Fruit fly (Drosophila melanogaster) whole organism, embryonic: ENCODE results near the gene CG1074.

Source experiments
- CG10462 ChIP-seq: fragments of 200-800 bp; sonication (Bioruptor generic); optimal IDR thresholded peaks from 2 replicates; lab custom pipeline; 2016; ENCODE audit warnings: missing biosample characterization, missing genetic modification characterization
- CG12155 ChIP-seq: fragments of 200-800 bp; sonication (Bioruptor generic); optimal IDR thresholded peaks from 3 replicates; lab custom pipeline; 2016; ENCODE audit warnings: missing biosample characterization, missing genetic modification characterization
- CG13894 ChIP-seq: fragments of 200-800 bp; sonication (Bioruptor generic); optimal IDR thresholded peaks from 3 replicates; lab custom pipeline; 2018; ENCODE audit warnings: missing biosample characterization, mild to moderate bottlenecking, missing genetic modification characterization, moderate library complexity
- CG16813 ChIP-seq: fragments of 200-800 bp; sonication (Bioruptor generic); IDR thresholded peaks from 3 replicates; pipeline ENCODE4 v1.3.6; 2022; ENCODE audit warnings: missing biosample characterization, missing genetic modification characterization; ENCODE audit not compliant: partially characterized antibody
- CG2889 ChIP-seq: fragments of 200-800 bp; sonication (Bioruptor generic); IDR thresholded peaks from 3 replicates; pipeline ENCODE4 v1.3.6; 2022; ENCODE audit warnings: missing biosample characterization, missing genetic modification characterization
- CG32767 ChIP-seq: fragments of 200-800 bp; sonication (Bioruptor generic); IDR thresholded peaks from 2 replicates; pipeline ENCODE4 v1.3.6; 2022; ENCODE audit warnings: missing biosample characterization, missing genetic modification characterization
- CG4282 ChIP-seq: fragments of 200-800 bp; sonication (Bioruptor generic); optimal IDR thresholded peaks from 2 replicates; lab custom pipeline; 2016; ENCODE audit warnings: missing biosample characterization, missing genetic modification characterization
- CG4360 ChIP-seq: fragments of 200-800 bp; sonication (Bioruptor generic); IDR thresholded peaks from 2 replicates; pipeline ENCODE4 v1.3.6; 2022; ENCODE audit warnings: missing biosample characterization, missing genetic modification characterization
- CG4730 ChIP-seq: fragments of 200-800 bp; sonication (Bioruptor generic); IDR thresholded peaks from 2 replicates; pipeline ENCODE4 v1.3.6; 2022; ENCODE audit warnings: missing biosample characterization, missing genetic modification characterization
- CG6254 ChIP-seq: fragments of 200-800 bp; sonication (Bioruptor generic); optimal IDR thresholded peaks from 3 replicates; lab custom pipeline; 2017; ENCODE audit warnings: mild to moderate bottlenecking, missing biosample characterization, missing genetic modification reagents, missing genetic modification characterization
- CG6765 ChIP-seq: fragments of 200-800 bp; sonication (Bioruptor generic); optimal IDR thresholded peaks from 3 replicates; lab custom pipeline; 2017; ENCODE audit warnings: missing biosample characterization, mild to moderate bottlenecking, missing genetic modification characterization
- CG7745 ChIP-seq: fragments of 200-800 bp; sonication (Bioruptor generic); optimal IDR thresholded peaks from 2 replicates; lab custom pipeline; 2018; ENCODE audit warnings: missing biosample characterization, mild to moderate bottlenecking, missing genetic modification characterization, moderate library complexity
- CG7839 ChIP-seq: fragments of 200-800 bp; sonication (Bioruptor generic); optimal IDR thresholded peaks from 3 replicates; lab custom pipeline; 2018; ENCODE audit warnings: missing biosample characterization, mild to moderate bottlenecking, missing genetic modification characterization, moderate library complexity
- CG8924 ChIP-seq: fragments of 200-800 bp; optimal IDR thresholded peaks from 3 replicates; lab custom pipeline; 2019; ENCODE audit warnings: missing biosample characterization, mild to moderate bottlenecking, missing genetic modification characterization, moderate library complexity
- CG9727 ChIP-seq: fragments of 200-800 bp; sonication (Bioruptor generic); optimal IDR thresholded peaks from 3 replicates; lab custom pipeline; 2017; ENCODE audit warnings: missing biosample characterization, mild to moderate bottlenecking, missing genetic modification characterization
- CG9817 ChIP-seq: fragments of 200-800 bp; sonication (Bioruptor generic); optimal IDR thresholded peaks from 2 replicates; lab custom pipeline; 2018; ENCODE audit warnings: missing biosample characterization, mild to moderate bottlenecking, missing genetic modification characterization, moderate library complexity
- Deaf1 ChIP-seq: fragments of 200-800 bp; optimal IDR thresholded peaks from 3 replicates; lab custom pipeline; 2019; ENCODE audit warnings: missing biosample characterization, mild to moderate bottlenecking, missing genetic modification characterization, moderate library complexity
- Dip2 ChIP-seq: fragments of 200-800 bp; sonication (Bioruptor generic); IDR thresholded peaks from 2 replicates; pipeline ENCODE4 v1.3.6; 2022; ENCODE audit warnings: missing biosample characterization, missing genetic modification characterization
- Doc2 ChIP-seq: fragments of 200-800 bp; sonication (Bioruptor generic); IDR thresholded peaks from 2 replicates; pipeline ENCODE4 v1.3.6; 2022; ENCODE audit warnings: missing biosample characterization, missing genetic modification characterization
- E2f2 ChIP-seq: fragments of 200-800 bp; sonication (Bioruptor generic); IDR thresholded peaks from 2 replicates; pipeline ENCODE4 v1.3.6; 2022; ENCODE audit warnings: missing biosample characterization, missing genetic modification characterization
- Eip74EF ChIP-seq, 2 experiments: fragments of 200-800 bp in 1 of 2; fragments of >200 bp in 1 of 2; sonication (Bioruptor generic) in 1 of 2; optimal IDR thresholded peaks; 2 replicates each; lab custom pipeline; 2017 to 2019; ENCODE audit warnings: missing biosample characterization in 2 of 2, missing genetic modification characterization in 2 of 2, mild to moderate bottlenecking in 1 of 2, moderate library complexity in 1 of 2
- GATAe ChIP-seq: fragments of 200-800 bp; sonication (Bioruptor generic); conservative IDR thresholded peaks from 2 replicates; pipeline ENCODE4 v1.3.6; 2022; ENCODE audit warnings: missing biosample characterization, missing genetic modification characterization
- HHEX ChIP-seq: fragments of 200-800 bp; sonication (Bioruptor generic); optimal IDR thresholded peaks from 3 replicates; lab custom pipeline; 2017; ENCODE audit warnings: missing biosample characterization, mild to moderate bottlenecking, missing genetic modification characterization, missing genetic modification reagents
- HLHmδ ChIP-seq: fragments of 200-800 bp; sonication (Bioruptor generic); optimal IDR thresholded peaks from 2 replicates; lab custom pipeline; 2018; ENCODE audit warnings: missing biosample characterization, mild to moderate bottlenecking, missing genetic modification characterization, moderate library complexity
- HmgZ ChIP-seq: fragments of 200-800 bp; sonication (Bioruptor generic); optimal IDR thresholded peaks from 2 replicates; lab custom pipeline; 2018; ENCODE audit warnings: missing biosample characterization, mild to moderate bottlenecking, missing genetic modification characterization
- Nf-YB ChIP-seq: fragments of 200-800 bp; sonication (Bioruptor generic); optimal IDR thresholded peaks from 3 replicates; lab custom pipeline; 2019; ENCODE audit warnings: missing biosample characterization, mild to moderate bottlenecking, missing genetic modification characterization, moderate library complexity
- Oaz ChIP-seq: fragments of 200-800 bp; sonication (Bioruptor generic); IDR thresholded peaks from 2 replicates; pipeline ENCODE4 v1.3.6; 2022; ENCODE audit warnings: missing biosample characterization, missing genetic modification characterization
- Rx ChIP-seq: fragments of 200-800 bp; sonication (Bioruptor generic); IDR thresholded peaks from 2 replicates; pipeline ENCODE4 v1.3.6; 2022; ENCODE audit warnings: missing biosample characterization, missing genetic modification characterization
- Sry-δ ChIP-seq: fragments of 200-800 bp; sonication (Bioruptor generic); optimal IDR thresholded peaks from 2 replicates; lab custom pipeline; 2016; ENCODE audit warnings: missing biosample characterization, missing genetic modification characterization
- ato ChIP-seq: fragments of 200-800 bp; sonication (Bioruptor generic); IDR thresholded peaks from 2 replicates; pipeline ENCODE4 v1.3.6; 2022; ENCODE audit warnings: missing biosample characterization, missing genetic modification characterization; ENCODE audit not compliant: partially characterized antibody
- bbx ChIP-seq: fragments of 200-800 bp; sonication (Bioruptor generic); IDR thresholded peaks from 2 replicates; pipeline ENCODE4 v1.3.6; 2022; ENCODE audit warnings: missing biosample characterization, missing genetic modification characterization; ENCODE audit not compliant: partially characterized antibody
- caup ChIP-seq: fragments of 200-800 bp; sonication (Bioruptor generic); optimal IDR thresholded peaks from 3 replicates; lab custom pipeline; 2017; ENCODE audit warnings: missing biosample characterization, mild to moderate bottlenecking, missing genetic modification characterization, moderate library complexity; ENCODE audit not compliant: severe bottlenecking
- da ChIP-seq: fragments of 200-800 bp; sonication (Bioruptor generic); optimal IDR thresholded peaks from 2 replicates; lab custom pipeline; 2016; ENCODE audit warnings: missing biosample characterization, missing genetic modification characterization
- emc ChIP-seq: fragments of 200-800 bp; sonication (Bioruptor generic); optimal IDR thresholded peaks from 2 replicates; lab custom pipeline; 2016; ENCODE audit warnings: missing biosample characterization, missing genetic modification characterization
- hb ChIP-seq: fragments of 200-800 bp; sonication (Bioruptor generic); IDR thresholded peaks from 3 replicates; pipeline ENCODE4 v1.3.6; 2022; ENCODE audit warnings: missing biosample characterization, missing genetic modification characterization; ENCODE audit not compliant: partially characterized antibody
- hbn ChIP-seq: fragments of 200-800 bp; sonication (Bioruptor generic); IDR thresholded peaks from 2 replicates; pipeline ENCODE4 v1.3.6; 2022; ENCODE audit warnings: missing biosample characterization, missing genetic modification characterization; ENCODE audit not compliant: partially characterized antibody
- her ChIP-seq: fragments of 200-800 bp; sonication (Bioruptor generic); optimal IDR thresholded peaks from 2 replicates; lab custom pipeline; 2016; ENCODE audit warnings: missing biosample characterization, missing genetic modification characterization
- kah ChIP-seq: fragments of 200-800 bp; sonication (Bioruptor generic); optimal IDR thresholded peaks from 2 replicates; lab custom pipeline; 2018; ENCODE audit warnings: missing biosample characterization, mild to moderate bottlenecking, missing genetic modification characterization
- lola ChIP-seq, 3 experiments: fragments of >200 bp in 2 of 3; fragments of 200-800 bp in 1 of 3; sonication (Bioruptor generic) in 1 of 3; optimal IDR thresholded peaks; 2 replicates each; lab custom pipeline; 2017 to 2019; ENCODE audit warnings: missing biosample characterization in 3 of 3, missing genetic modification characterization in 3 of 3, mild to moderate bottlenecking in 1 of 3, moderate library complexity in 1 of 3
- nau ChIP-seq: fragments of 200-800 bp; sonication (Bioruptor generic); optimal IDR thresholded peaks from 3 replicates; lab custom pipeline; 2017; ENCODE audit warnings: missing biosample characterization, mild to moderate bottlenecking, missing genetic modification characterization, missing genetic modification reagents
- peb ChIP-seq: fragments of 200-800 bp; sonication (Bioruptor generic); IDR thresholded peaks from 2 replicates; pipeline ENCODE4 v1.3.6; 2022; ENCODE audit warnings: missing biosample characterization, missing genetic modification characterization
- pum ChIP-seq: fragments of 200-800 bp; sonication (Bioruptor generic); optimal IDR thresholded peaks from 2 replicates; lab custom pipeline; 2016; ENCODE audit warnings: missing biosample characterization, missing genetic modification characterization
- pzg ChIP-seq: fragments of 200-800 bp; sonication (Bioruptor generic); optimal IDR thresholded peaks from 3 replicates; lab custom pipeline; 2018; ENCODE audit warnings: missing biosample characterization, mild to moderate bottlenecking, missing genetic modification characterization, moderate library complexity
- slbo ChIP-seq: fragments of 200-800 bp; sonication (Bioruptor generic); IDR thresholded peaks from 2 replicates; pipeline ENCODE4 v1.3.6; 2022; ENCODE audit warnings: missing biosample characterization, missing genetic modification characterization
- stwl ChIP-seq: fragments of 200-800 bp; sonication (Bioruptor generic); optimal IDR thresholded peaks from 3 replicates; lab custom pipeline; 2018; ENCODE audit warnings: missing biosample characterization, mild to moderate bottlenecking, missing genetic modification characterization, moderate library complexity
- tap ChIP-seq: fragments of 200-800 bp; optimal IDR thresholded peaks from 3 replicates; lab custom pipeline; 2019; ENCODE audit warnings: missing biosample characterization, mild to moderate bottlenecking, missing genetic modification characterization, moderate library complexity
- zen2 ChIP-seq: fragments of 200-800 bp; sonication (Bioruptor generic); IDR thresholded peaks from 3 replicates; pipeline ENCODE4 v1.3.6; 2022; ENCODE audit warnings: missing biosample characterization, missing genetic modification characterization; ENCODE audit not compliant: partially characterized antibody

Gene CG1074

DNA sequence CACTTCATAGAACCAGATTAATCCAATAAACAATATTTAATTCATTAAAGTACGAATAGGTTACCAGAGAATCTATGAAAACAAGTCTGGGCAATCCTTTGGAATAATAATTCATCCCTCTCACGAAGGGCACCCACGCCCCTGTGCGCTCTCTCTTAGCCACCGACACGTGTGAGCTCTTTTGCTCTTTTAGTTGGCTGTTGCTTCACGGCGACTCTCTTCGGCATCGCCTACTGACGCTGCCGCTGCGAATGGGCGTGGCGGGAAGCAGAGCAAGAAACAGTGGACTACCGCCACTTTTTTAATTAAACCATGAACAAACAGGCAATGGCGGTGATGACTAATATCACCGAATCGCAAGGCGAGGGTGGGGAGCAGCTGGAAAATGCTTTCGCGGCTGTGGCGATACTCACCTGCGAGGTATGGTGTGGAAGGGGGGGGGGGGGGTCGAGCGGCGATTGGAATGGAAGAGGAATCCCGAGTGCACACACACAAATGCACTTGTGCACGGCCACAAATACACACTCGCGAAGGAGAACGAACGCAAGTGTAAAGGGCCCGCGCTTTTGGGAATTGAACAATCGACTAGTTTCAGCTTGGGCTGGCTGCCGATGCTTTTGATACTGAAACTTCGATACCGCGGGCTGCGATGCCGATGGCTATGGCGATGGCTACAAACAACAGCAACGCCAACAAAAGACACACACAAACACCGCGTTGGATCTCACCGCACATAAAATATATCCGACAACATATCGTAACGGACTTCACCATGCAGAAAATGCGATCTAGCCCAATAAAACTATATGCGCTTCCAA, 44.7 kb downstream of the CG1074 start (continued):
- peak; percentile 84 for TF ChIP-seq nau (GFP tag; lab: Kevin White, UChicago)
- no peak for TF ChIP-seq hb (GFP tag; lab: Robert Waterston, UW)
- peak; percentile 80 for TF ChIP-seq CG8924 (tag; lab: Kevin White, UChicago)
- peak; percentile 65 for TF ChIP-seq E2f2 (GFP tag; lab: Robert Waterston, UW)
- TF ChIP-seq Dip2, result no peak
- TF ChIP-seq CG6765 (GFP tag; lab: Kevin White, UChicago), result peak; percentile 81
- peak; percentile 30 for TF ChIP-seq HLHmδ (GFP tag; lab: Kevin White, UChicago)
- TF ChIP-seq Doc2, result no peak
- TF ChIP-seq CG4360 (GFP tag; lab: Robert Waterston, UW), result peak; percentile 53; the same call in 1 of the 2 replicates
- TF ChIP-seq Eip74EF (GFP tag; optimal IDR thresholded peaks at IDR 0.05; lab: Kevin White, UChicago), result peak in 1 of 2 experiments; percentile 56
- TF ChIP-seq bbx (GFP tag; lab: Robert Waterston, UW), result peak; percentile 37; the same call in 1 of the 2 replicates
- no peak for TF ChIP-seq stwl (tag; lab: Kevin White, UChicago)
- no peak for TF ChIP-seq pzg (GFP tag; lab: Kevin White, UChicago)
- TF ChIP-seq ato (GFP tag; lab: Robert Waterston, UW), result no peak
- TF ChIP-seq caup (GFP tag; lab: Kevin White, UChicago), result peak; percentile 90
- peak; percentile 79 for TF ChIP-seq pum (GFP tag; lab: Kevin White, UChicago)
- TF ChIP-seq CG32767 (GFP tag; lab: Robert Waterston, UW), result peak; percentile 85
- peak; percentile 76 for TF ChIP-seq CG4282 (GFP tag; lab: Kevin White, UChicago)
- TF ChIP-seq CG4730 (GFP tag; lab: Robert Waterston, UW), result peak; percentile 78
- peak; percentile 79 for TF ChIP-seq CG9727 (GFP tag; lab: Kevin White, UChicago)
- peak; percentile 21; the same call in 1 of the 2 replicates for TF ChIP-seq hbn (GFP tag; lab: Robert Waterston, UW)
- TF ChIP-seq CG13894 (tag; lab: Kevin White, UChicago), result peak; percentile 23
- peak; percentile 9 for TF ChIP-seq da
- peak; percentile 87 for TF ChIP-seq CG12155 (GFP tag; lab: Kevin White, UChicago)
- peak; percentile 82 for TF ChIP-seq Rx
- TF ChIP-seq her (GFP tag; lab: Kevin White, UChicago), result peak; percentile 84
- TF ChIP-seq kah (GFP tag; lab: Kevin White, UChicago), result peak; percentile 75
- TF ChIP-seq CG10462 (GFP tag; lab: Kevin White, UChicago), result peak; percentile 70
- peak; percentile 71 for TF ChIP-seq Oaz
- TF ChIP-seq zen2 (GFP tag; lab: Robert Waterston, UW), result peak; percentile 42; the same call in 1 of the 3 replicates
- peak; percentile 87 for TF ChIP-seq CG7839
- TF ChIP-seq lola (GFP tag; optimal IDR thresholded peaks at IDR 0.05; lab: Kevin White, UChicago), result peak in 1 of 3 experiments; percentile 60
- peak; percentile 52; the same call in 1 of the 2 replicates for TF ChIP-seq peb (GFP tag; lab: Robert Waterston, UW)
- no peak for TF ChIP-seq CG16813 (GFP tag; lab: Robert Waterston, UW)
- TF ChIP-seq emc (GFP tag; lab: Kevin White, UChicago), result peak; percentile 54
- TF ChIP-seq CG2889 (GFP tag; lab: Robert Waterston, UW), result peak; percentile 75
- TF ChIP-seq Nf-YB (GFP tag; lab: Kevin White, UChicago), result peak; percentile 40
- 0 out of 2 replicates have a peak, but pooled peaks have one; percentile 42 for TF ChIP-seq GATAe (GFP tag; lab: Robert Waterston, UW)
- TF ChIP-seq CG6254 (GFP tag; lab: Kevin White, UChicago), result peak; percentile 73
- TF ChIP-seq HmgZ (tag; lab: Kevin White, UChicago), result peak; percentile 61
- peak; percentile 43 for TF ChIP-seq Sry-δ (GFP tag; lab: Kevin White, UChicago)
- TF ChIP-seq slbo (GFP tag; lab: Robert Waterston, UW), result peak; percentile 95
- peak; percentile 18 for TF ChIP-seq CG7745
- peak; percentile 76 for TF ChIP-seq CG9817 (tag; lab: Kevin White, UChicago)
- TF ChIP-seq Deaf1 (tag; lab: Kevin White, UChicago), result peak; percentile 90
- peak; percentile 83 for TF ChIP-seq tap
- TF ChIP-seq HHEX (GFP tag; lab: Kevin White, UChicago), result peak; percentile 91
